Worm (Caenorhabditis elegans) whole organism, young adult: ENCODE data around the gene C02F5.3.

Experiments used
- B0261.1 ChIP-seq: sonication (generic microtip); optimal IDR thresholded peaks from 2 replicates; lab custom pipeline; 2016; ENCODE audit warnings: mild to moderate bottlenecking, missing genetic modification characterization, moderate library complexity, missing compliant biosample characterization
- ZK185.1 ChIP-seq: sonication (generic microtip); optimal IDR thresholded peaks from 2 replicates; lab custom pipeline; 2016; ENCODE audit warnings: mild to moderate bottlenecking, missing genetic modification characterization, missing compliant biosample characterization; ENCODE audit not compliant: poor library complexity, severe bottlenecking
- atf-7 ChIP-seq: sonication (generic microtip); optimal IDR thresholded peaks from 2 replicates; lab custom pipeline; 2017; ENCODE audit warnings: mild to moderate bottlenecking, missing genetic modification characterization, missing compliant biosample characterization
- dpl-1 ChIP-seq: fragments of 150-350 bp; optimal IDR thresholded peaks from 2 replicates; lab custom pipeline; 2014; ENCODE audit warnings: missing biosample characterization, missing genetic modification reagents, missing genetic modification characterization
- let-607 ChIP-seq, 2 experiments: fragments of 200-800 bp in 1 of 2; sonication (Bioruptor generic) in 1 of 2; sonication (generic microtip) in 1 of 2; optimal IDR thresholded peaks; 2 replicates each; lab custom pipeline; 2016 to 2018; ENCODE audit warnings: mild to moderate bottlenecking in 2 of 2, missing compliant biosample characterization in 2 of 2, missing genetic modification characterization in 2 of 2, moderate library complexity in 2 of 2, missing genotype in 1 of 2
- rpc-1 ChIP-seq, 2 experiments: fragments of 150-350 bp in 1 of 2; sonication (generic microtip) in 1 of 2; optimal IDR thresholded peaks; 2 replicates each; lab custom pipeline; 2014 to 2018; ENCODE audit warnings: missing biosample characterization in 1 of 2, missing genetic modification characterization in 1 of 2, missing genetic modification reagents in 1 of 2, missing genotype in 1 of 2
- snpc-4 ChIP-seq, 5 experiments: fragments of 150-350 bp in 1 of 5; sonication (generic microtip) in 4 of 5; optimal IDR thresholded peaks; 2 replicates each; lab custom pipeline; 2014 to 2018; ENCODE audit warnings: missing genetic modification characterization in 5 of 5, missing biosample characterization in 3 of 5, antibody characterized with exemption in 2 of 5, mild to moderate bottlenecking in 2 of 5, missing compliant biosample characterization in 2 of 5, missing genotype in 2 of 5, moderate library complexity in 2 of 5, missing genetic modification reagents in 1 of 5
- unc-62 ChIP-seq: fragments of 150-350 bp; optimal IDR thresholded peaks from 2 replicates; lab custom pipeline; 2014; ENCODE audit warnings: missing biosample characterization, missing genetic modification reagents, missing genetic modification characterization

ce11 chrIII:8201117-8201516 is 44.6 kb upstream of the C02F5.3 start, which contains the start of gene unc-36:
- TF ChIP-seq ZK185.1 (tag; lab: Kevin White, UChicago) (no peak), rpc-1 (optimal IDR thresholded peaks at IDR 0.05; lab: Kevin White, UChicago) (no peak), rpc-1 (tag; optimal IDR thresholded peaks at IDR 0.05; lab: Kevin White, UChicago) (no peak), unc-62 (GFP tag; lab: Kevin White, UChicago) (no peak), atf-7 (tag; lab: Kevin White, UChicago) (no peak), B0261.1 (tag; lab: Kevin White, UChicago) (no peak), snpc-4 (GFP tag; optimal IDR thresholded peaks at IDR 0.05; lab: Kevin White, UChicago) (no peak), snpc-4 (tag; optimal IDR thresholded peaks at IDR 0.05; lab: Kevin White, UChicago) (no peak), dpl-1 (GFP tag; lab: Kevin White, UChicago) (no peak), let-607 (tag; optimal IDR thresholded peaks at IDR 0.05; lab: Kevin White, UChicago) (no peak)
